Worm (Caenorhabditis elegans): ENCODE measurements around the gene F33A8.4.

ce11 chrII:10999109-10999508 is 49.7 kb downstream of the F33A8.4 start:
- TF ChIP-seq med-1 (GFP tag; optimal IDR thresholded peaks at IDR 0.05; ENCODE audit: insufficient read depth) (no peak), klf-2 (GFP tag; conservative IDR thresholded peaks at IDR 0.05) (no peak), flt-1 (GFP tag; IDR thresholded peaks at IDR 0.05) (no peak), tab-1 (GFP tag; IDR thresholded peaks at IDR 0.05) (no peak), cog-1 (tag; optimal IDR thresholded peaks at IDR 0.05) (no peak), ztf-23 (GFP tag; IDR thresholded peaks at IDR 0.05) (no peak), ref-1 (GFP tag; conservative IDR thresholded peaks at IDR 0.05) (no peak), T22C8.4 (GFP tag; IDR thresholded peaks at IDR 0.05) (no peak), ztf-29 (GFP tag; IDR thresholded peaks at IDR 0.05) (no peak)

Measured in whole organism, midembryonic.